Worm (Caenorhabditis elegans): Measurements from ENCODE around the gene F10A3.12.

DNA sequence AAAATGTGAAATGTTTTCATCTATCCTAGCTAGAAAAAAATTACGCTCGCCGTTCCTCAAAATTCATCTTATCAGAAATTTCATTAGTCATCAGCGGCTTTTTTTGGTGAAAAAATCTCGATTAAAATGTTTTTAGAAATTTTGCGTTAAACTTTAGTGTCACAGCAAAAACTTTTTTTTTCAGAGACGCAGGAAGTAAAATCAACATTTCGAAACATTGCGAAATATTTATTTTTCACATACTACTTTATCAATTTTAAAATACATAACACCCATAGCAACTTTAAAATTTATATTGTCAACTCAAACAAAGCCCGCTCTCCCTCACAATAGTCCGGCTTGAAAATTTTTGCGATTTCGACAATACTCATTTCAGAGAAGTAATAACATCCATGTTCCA, 31.6 kb upstream of the F10A3.12 start:
- TF ChIP-seq unc-62 (GFP tag; optimal IDR thresholded peaks at IDR 0.05) (no peak), flh-1 (GFP tag; optimal IDR thresholded peaks at IDR 0.05) (no peak), lin-13 (tag; optimal IDR thresholded peaks at IDR 0.05) (no peak), mep-1 (tag; optimal IDR thresholded peaks at IDR 0.05) (no peak), nhr-12 (tag; optimal IDR thresholded peaks at IDR 0.05) (no peak), ceh-43 (GFP tag; optimal IDR thresholded peaks at IDR 0.05) (no peak), elt-3 (tag; optimal IDR thresholded peaks at IDR 0.05) (no peak), unc-39 (tag; optimal IDR thresholded peaks at IDR 0.05) (no peak), sptf-1 (tag; optimal IDR thresholded peaks at IDR 0.05) (no peak), pha-4 (tag; optimal IDR thresholded peaks at IDR 0.05) (no peak), tbx-8 (GFP tag; optimal IDR thresholded peaks at IDR 0.05) (no peak), snpc-4 (tag; optimal IDR thresholded peaks at IDR 0.05) (no peak), ztf-11 (tag; optimal IDR thresholded peaks at IDR 0.05) (no peak), nhr-76 (tag; optimal IDR thresholded peaks at IDR 0.05) (no peak)

All from whole organism, mixed stage, embryonic.